Worm (Caenorhabditis elegans) whole organism, L2 larva: ENCODE measurements around the gene smgl-2.

ENCODE experiments used
- F13H6.1 ChIP-seq: sonication (generic microtip); optimal IDR thresholded peaks from 2 replicates; lab custom pipeline; 2016; ENCODE audit warnings: missing genetic modification characterization, missing compliant biosample characterization
- R02D3.7 ChIP-seq: fragments of 150-350 bp; optimal IDR thresholded peaks from 2 replicates; lab custom pipeline; 2014; ENCODE audit warnings: missing biosample characterization, missing genetic modification characterization
- aly-2 ChIP-seq: fragments of 150-350 bp; optimal IDR thresholded peaks from 2 replicates; lab custom pipeline; 2014; ENCODE audit warnings: missing biosample characterization, missing genetic modification characterization
- dmd-4 ChIP-seq: sonication (generic microtip); optimal IDR thresholded peaks from 2 replicates; lab custom pipeline; 2017; ENCODE audit warnings: missing biosample characterization, missing genetic modification characterization
- mdl-1 ChIP-seq, 2 experiments: fragments of 150-350 bp in 1 of 2; sonication (generic microtip) in 1 of 2; optimal IDR thresholded peaks; 2 replicates each; lab custom pipeline; 2017; ENCODE audit warnings: missing biosample characterization in 2 of 2, missing genetic modification characterization in 2 of 2
- nhr-11 ChIP-seq: fragments of 150-350 bp; optimal IDR thresholded peaks from 2 replicates; lab custom pipeline; 2014; ENCODE audit warnings: missing biosample characterization, missing genetic modification characterization
- nhr-23 ChIP-seq: fragments of 150-350 bp; optimal IDR thresholded peaks from 2 replicates; lab custom pipeline; 2014; ENCODE audit warnings: missing biosample characterization, missing genetic modification reagents, missing genetic modification characterization
- nhr-237 ChIP-seq: fragments of 150-350 bp; optimal IDR thresholded peaks from 2 replicates; lab custom pipeline; 2014; ENCODE audit warnings: missing biosample characterization, missing genetic modification characterization
- nhr-77 ChIP-seq: fragments of 150-350 bp; optimal IDR thresholded peaks from 2 replicates; lab custom pipeline; 2014; ENCODE audit warnings: missing biosample characterization, missing genetic modification characterization
- skn-1 ChIP-seq: sonication (generic microtip); optimal IDR thresholded peaks from 2 replicates; lab custom pipeline; 2017; ENCODE audit warnings: missing biosample characterization, missing genetic modification characterization
- unc-39 ChIP-seq: fragments of 150-350 bp; optimal IDR thresholded peaks from 2 replicates; lab custom pipeline; 2014; ENCODE audit warnings: missing biosample characterization, missing genetic modification characterization
- zag-1 ChIP-seq: fragments of 150-350 bp; optimal IDR thresholded peaks from 2 replicates; lab custom pipeline; 2014; ENCODE audit warnings: missing biosample characterization, missing genetic modification characterization
- ztf-11 ChIP-seq: sonication (generic microtip); optimal IDR thresholded peaks from 2 replicates; lab custom pipeline; 2017; ENCODE audit warnings: missing biosample characterization, missing genetic modification characterization

DNA sequence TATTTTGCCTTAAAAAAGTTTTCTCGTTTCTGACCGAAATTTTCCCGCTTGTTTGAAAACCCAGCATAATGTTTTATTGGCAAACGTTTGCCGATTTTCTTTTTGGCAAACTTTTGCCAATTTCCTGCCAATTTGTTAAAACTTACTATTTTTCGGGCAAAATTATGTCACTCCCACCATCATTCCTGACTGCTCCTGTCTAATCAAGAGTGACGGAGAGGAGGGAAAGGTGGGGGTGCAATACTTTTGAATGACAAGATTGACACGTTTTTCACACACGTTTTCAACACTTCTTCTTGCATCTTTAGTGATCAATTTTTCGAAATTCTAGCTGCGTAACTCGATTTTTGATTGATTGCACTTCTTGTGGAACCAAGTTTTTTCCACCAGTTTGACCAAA, 55.6 kb downstream of the smgl-2 start:
- TF ChIP-seq aly-2 (tag; lab: Kevin White, UChicago), result no peak
- no peak for TF ChIP-seq dmd-4 (tag; lab: Kevin White, UChicago)
- TF ChIP-seq nhr-77 (tag; lab: Kevin White, UChicago), result no peak
- no peak for TF ChIP-seq R02D3.7
- no peak for TF ChIP-seq zag-1 (tag; lab: Kevin White, UChicago)
- TF ChIP-seq nhr-237, result no peak
- no peak for TF ChIP-seq nhr-11 (tag; lab: Kevin White, UChicago)
- no peak for TF ChIP-seq nhr-23 (tag; lab: Kevin White, UChicago)
- TF ChIP-seq ztf-11 (tag; lab: Kevin White, UChicago), result no peak
- TF ChIP-seq mdl-1 (tag; optimal IDR thresholded peaks at IDR 0.05; lab: Kevin White, UChicago), result no peak
- no peak for TF ChIP-seq unc-39 (tag; lab: Kevin White, UChicago)
- no peak for TF ChIP-seq F13H6.1 (tag; lab: Kevin White, UChicago)
- no peak for TF ChIP-seq skn-1 (tag; lab: Kevin White, UChicago)
